Worm (Caenorhabditis elegans) whole organism, young adult: Measurements from ENCODE around the gene srz-105.

Experiments
- C17E4.6 ChIP-seq: fragments of 200-800 bp; sonication (Bioruptor generic); IDR thresholded peaks from 2 replicates; pipeline ENCODE4 v1.3.6; 2022; ENCODE audit warnings: missing genetic modification reagents, missing genetic modification characterization, missing compliant biosample characterization
- F22D6.2 ChIP-seq: sonication (generic microtip); optimal IDR thresholded peaks from 2 replicates; lab custom pipeline; 2016; ENCODE audit warnings: mild to moderate bottlenecking, missing genetic modification characterization, missing compliant biosample characterization
- F57A8.1 ChIP-seq: fragments of 200-800 bp; sonication (Bioruptor generic); optimal IDR thresholded peaks from 2 replicates; lab custom pipeline; 2018; ENCODE audit warnings: mild to moderate bottlenecking, missing genetic modification characterization, moderate library complexity, missing compliant biosample characterization
- K11D2.4 ChIP-seq: fragments of 200-800 bp; sonication (Bioruptor generic); IDR thresholded peaks from 2 replicates; pipeline ENCODE4 v1.3.6; 2022; ENCODE audit warnings: missing genetic modification reagents, missing genetic modification characterization, missing compliant biosample characterization
- Y67H2A.10 ChIP-seq: fragments of 200-800 bp; sonication (Bioruptor generic); conservative IDR thresholded peaks from 2 replicates; pipeline ENCODE4 v1.3.6; 2022; ENCODE audit warnings: missing genetic modification reagents, missing genetic modification characterization, missing compliant biosample characterization
- ama-1 ChIP-seq, 3 experiments: fragments of 150-350 bp in 1 of 3; sonication (generic microtip) in 2 of 3; optimal IDR thresholded peaks; 2 replicates each; lab custom pipeline; 2014 to 2018; ENCODE audit warnings: missing biosample characterization in 2 of 3, missing genetic modification characterization in 2 of 3, missing genetic modification reagents in 2 of 3
- aptf-2 ChIP-seq: fragments of 200-800 bp; sonication (Bioruptor generic); conservative IDR thresholded peaks from 2 replicates; pipeline ENCODE4 v1.3.6; 2022; ENCODE audit warnings: missing genetic modification reagents, missing genetic modification characterization, missing compliant biosample characterization
- attf-3 ChIP-seq: fragments of 200-800 bp; sonication (Bioruptor generic); conservative IDR thresholded peaks from 2 replicates; pipeline ENCODE4 v1.3.6; 2022; ENCODE audit warnings: missing genetic modification reagents, missing genetic modification characterization, missing compliant biosample characterization
- attf-6 ChIP-seq: fragments of 200-800 bp; sonication (Bioruptor generic); IDR thresholded peaks from 2 replicates; pipeline ENCODE4 v1.3.6; 2022; ENCODE audit warnings: missing genetic modification reagents, missing genetic modification characterization, missing compliant biosample characterization
- cebp-2 ChIP-seq: fragments of 200-800 bp; sonication (Bioruptor generic); IDR thresholded peaks from 2 replicates; pipeline ENCODE4 v1.3.6; 2022; ENCODE audit warnings: missing genetic modification characterization, missing compliant biosample characterization
- ceh-100 ChIP-seq: fragments of 200-800 bp; sonication (Bioruptor generic); IDR thresholded peaks from 2 replicates; pipeline ENCODE4 v1.3.6; 2022; ENCODE audit warnings: missing genetic modification reagents, missing genetic modification characterization, missing compliant biosample characterization
- ceh-40 ChIP-seq: fragments of 200-800 bp; sonication (Bioruptor generic); IDR thresholded peaks from 2 replicates; pipeline ENCODE4 v1.3.6; 2022; ENCODE audit warnings: missing genetic modification characterization, missing compliant biosample characterization
- die-1 ChIP-seq: sonication (generic microtip); optimal IDR thresholded peaks from 2 replicates; lab custom pipeline; 2016; ENCODE audit warnings: missing genotype, mild to moderate bottlenecking, missing genetic modification characterization, missing compliant biosample characterization
- dpl-1 ChIP-seq: fragments of 150-350 bp; optimal IDR thresholded peaks from 2 replicates; lab custom pipeline; 2014; ENCODE audit warnings: missing biosample characterization, missing genetic modification reagents, missing genetic modification characterization
- egl-44 ChIP-seq: fragments of 200-800 bp; sonication (Bioruptor generic); IDR thresholded peaks from 2 replicates; pipeline ENCODE4 v1.3.6; 2022; ENCODE audit warnings: missing genetic modification reagents, missing genetic modification characterization, missing compliant biosample characterization
- gei-17 ChIP-seq: fragments of 200-800 bp; sonication (Bioruptor generic); optimal IDR thresholded peaks from 2 replicates; lab custom pipeline; 2018; ENCODE audit warnings: mild to moderate bottlenecking, missing genetic modification characterization, missing compliant biosample characterization
- him-1 ChIP-seq: sonication (generic microtip); optimal IDR thresholded peaks from 2 replicates; lab custom pipeline; 2016; ENCODE audit warnings: missing genotype, missing genetic modification reagents, missing genetic modification characterization, missing compliant biosample characterization
- hsf-1 ChIP-seq: fragments of 200-800 bp; sonication (Bioruptor generic); IDR thresholded peaks from 2 replicates; pipeline ENCODE4 v1.3.6; 2022; ENCODE audit warnings: missing genetic modification reagents, missing genetic modification characterization, missing compliant biosample characterization
- lag-1 ChIP-seq: fragments of 200-800 bp; sonication (Bioruptor generic); IDR thresholded peaks from 2 replicates; pipeline ENCODE4 v1.3.6; 2022; ENCODE audit warnings: missing genetic modification reagents, missing genetic modification characterization, missing compliant biosample characterization
- lsl-1 ChIP-seq: fragments of 200-800 bp; sonication (Bioruptor generic); optimal IDR thresholded peaks from 2 replicates; lab custom pipeline; 2018; ENCODE audit warnings: mild to moderate bottlenecking, missing genetic modification characterization, moderate library complexity, missing compliant biosample characterization
- madf-10 ChIP-seq: sonication (generic microtip); optimal IDR thresholded peaks from 2 replicates; lab custom pipeline; 2016; ENCODE audit warnings: mild to moderate bottlenecking, missing genetic modification characterization, missing compliant biosample characterization
- madf-6 ChIP-seq: fragments of 200-800 bp; sonication (Bioruptor generic); IDR thresholded peaks from 2 replicates; pipeline ENCODE4 v1.3.6; 2022; ENCODE audit warnings: missing genetic modification reagents, missing genetic modification characterization, missing compliant biosample characterization
- nfya-1 ChIP-seq: sonication (generic microtip); optimal IDR thresholded peaks from 2 replicates; lab custom pipeline; 2017; ENCODE audit warnings: antibody characterized with exemption, missing compliant biosample characterization, missing genetic modification characterization, borderline replicate concordance; ENCODE audit not compliant: insufficient read depth
- nfyb-1 ChIP-seq: fragments of 200-800 bp; sonication (Bioruptor generic); IDR thresholded peaks from 2 replicates; pipeline ENCODE4 v1.3.6; 2022; ENCODE audit warnings: missing genetic modification reagents, missing genetic modification characterization, missing compliant biosample characterization
- nhr-179 ChIP-seq: sonication (generic microtip); optimal IDR thresholded peaks from 2 replicates; lab custom pipeline; 2016; ENCODE audit warnings: mild to moderate bottlenecking, missing genetic modification characterization, missing compliant biosample characterization
- nhr-27 ChIP-seq: fragments of 200-800 bp; sonication (Bioruptor generic); optimal IDR thresholded peaks from 2 replicates; lab custom pipeline; 2018; ENCODE audit warnings: mild to moderate bottlenecking, missing genetic modification characterization, moderate library complexity, missing compliant biosample characterization
- pha-4 ChIP-seq: fragments of 150-350 bp; sonication (generic microtip); optimal IDR thresholded peaks from 2 replicates; lab custom pipeline; 2014; ENCODE audit warnings: missing biosample characterization, missing genetic modification reagents, missing genetic modification characterization
- sdz-38 ChIP-seq: sonication (generic microtip); optimal IDR thresholded peaks from 2 replicates; lab custom pipeline; 2016; ENCODE audit warnings: missing genotype, missing genetic modification characterization, missing compliant biosample characterization
- snpc-1.3 ChIP-seq: sonication (generic microtip); optimal IDR thresholded peaks from 2 replicates; lab custom pipeline; 2017; ENCODE audit warnings: missing genetic modification characterization, mild to moderate bottlenecking, missing compliant biosample characterization, antibody characterized with exemption, moderate library complexity, missing genotype, missing genetic modification reagents; ENCODE audit not compliant: insufficient read depth
- snpc-4 ChIP-seq, 5 experiments: fragments of 150-350 bp in 1 of 5; sonication (generic microtip) in 4 of 5; optimal IDR thresholded peaks; 2 replicates each; lab custom pipeline; 2014 to 2018; ENCODE audit warnings: missing genetic modification characterization in 5 of 5, missing biosample characterization in 3 of 5, antibody characterized with exemption in 2 of 5, mild to moderate bottlenecking in 2 of 5, missing compliant biosample characterization in 2 of 5, missing genotype in 2 of 5, moderate library complexity in 2 of 5, missing genetic modification reagents in 1 of 5
- tlf-1 ChIP-seq: fragments of 200-800 bp; sonication (Bioruptor generic); optimal IDR thresholded peaks from 2 replicates; lab custom pipeline; 2018; ENCODE audit warnings: mild to moderate bottlenecking, missing genetic modification characterization, missing compliant biosample characterization
- unc-130 ChIP-seq: sonication (generic microtip); optimal IDR thresholded peaks from 2 replicates; lab custom pipeline; 2016; ENCODE audit warnings: missing genetic modification reagents, missing genetic modification characterization, missing compliant biosample characterization
- ztf-26 ChIP-seq: sonication (generic microtip); optimal IDR thresholded peaks from 2 replicates; lab custom pipeline; 2017; ENCODE audit warnings: missing genetic modification characterization, missing compliant biosample characterization
- ztf-28 ChIP-seq: fragments of 200-800 bp; sonication (Bioruptor generic); IDR thresholded peaks from 2 replicates; pipeline ENCODE4 v1.3.6; 2022; ENCODE audit warnings: missing genetic modification reagents, missing genetic modification characterization, missing compliant biosample characterization

Gene srz-105

ce11 chrIV:16328519-16328918, 3.8 kb downstream of the srz-105 start, which contains the start of gene K03D3.2:
K03D3.2 (minus strand) TSS chrIV:16328619.
- TF ChIP-seq ceh-100 (GFP tag; lab: Robert Waterston, UW) (no peak), gei-17 (no peak), K11D2.4 (no peak), hsf-1 (no peak), ztf-26 (tag; lab: Kevin White, UChicago) (no peak), sdz-38 (no peak), dpl-1 (GFP tag; lab: Kevin White, UChicago) (no peak), C17E4.6 (GFP tag; lab: Robert Waterston, UW) (no peak), nhr-179 (tag; lab: Kevin White, UChicago) (no peak), aptf-2 (GFP tag; lab: Robert Waterston, UW) (no peak), egl-44 (GFP tag; lab: Robert Waterston, UW) (no peak), attf-3 (no peak), lag-1 (GFP tag; lab: Robert Waterston, UW) (no peak), snpc-1.3 (tag; lab: Kevin White, UChicago) (no peak), nfya-1 (tag; lab: Kevin White, UChicago) (no peak), ama-1 (optimal IDR thresholded peaks at IDR 0.05; lab: Kevin White, UChicago) (no peak), ama-1 (GFP tag; optimal IDR thresholded peaks at IDR 0.05; lab: Kevin White, UChicago) (no peak), ceh-40 (GFP tag; lab: Robert Waterston, UW) (no peak), him-1 (tag; lab: Kevin White, UChicago) (no peak)

- no peak for TF ChIP-seq egl-44 (GFP tag; lab: Robert Waterston, UW)
- 0 out of 2 replicates have a peak, but pooled peaks have one; percentile 14 for TF ChIP-seq cebp-2
Measured at ce11 chrIV:16329159-16329558, 4.5 kb downstream of the srz-105 start, which contains the start of gene srz-74. srz-74 (plus strand) TSS chrIV:16329459.

- TF ChIP-seq attf-6 (GFP tag; lab: Robert Waterston, UW): 0 out of 2 replicates have a peak, but pooled peaks have one; percentile 19
- TF ChIP-seq snpc-4 (GFP tag; optimal IDR thresholded peaks at IDR 0.05; lab: Kevin White, UChicago): no peak
- TF ChIP-seq snpc-4 (tag; optimal IDR thresholded peaks at IDR 0.05; lab: Kevin White, UChicago): peak in 1 of 4 experiments; percentile 70
- TF ChIP-seq nhr-27 (tag; lab: Kevin White, UChicago): no peak
- 0 out of 2 replicates have a peak, but pooled peaks have one; percentile 50 for TF ChIP-seq ztf-28
- TF ChIP-seq, all 124 proteins: peak for 3
Measured at ce11 chrIV:16330508-16330907, 5.8 kb downstream of the srz-105 start.

- no peak for TF ChIP-seq unc-130
- TF ChIP-seq die-1: no peak
- TF ChIP-seq tlf-1 (GFP tag; lab: Kevin White, UChicago): no peak
- TF ChIP-seq madf-10: no peak
- no peak for TF ChIP-seq lsl-1 (GFP tag; lab: Kevin White, UChicago)
- TF ChIP-seq nfya-1 (tag; lab: Kevin White, UChicago): no peak
- no peak for TF ChIP-seq lag-1 (GFP tag; lab: Robert Waterston, UW)
- no peak for TF ChIP-seq K11D2.4
- TF ChIP-seq pha-4 (tag; lab: Kevin White, UChicago): no peak
- TF ChIP-seq madf-6 (GFP tag; lab: Robert Waterston, UW): no peak
- TF ChIP-seq F22D6.2 (tag; lab: Kevin White, UChicago): no peak
- TF ChIP-seq nfyb-1 (GFP tag; lab: Robert Waterston, UW): no peak
- no peak for TF ChIP-seq F57A8.1
- TF ChIP-seq Y67H2A.10 (GFP tag; lab: Robert Waterston, UW): no peak
Measured at ce11 chrIV:16332585-16332984, 7.9 kb downstream of the srz-105 start, which contains the start of gene srz-71. srz-71 (plus strand) TSS chrIV:16332885.
